Fruit fly (Drosophila melanogaster): ENCODE results near the gene CG6707.

Gene CG6707

dm6 chr3L:9855784-9856426, 42.5 kb downstream of the CG6707 start:
- TF ChIP-seq kah (GFP tag; optimal IDR thresholded peaks at IDR 0.05) = peak; percentile 91
- peak; percentile 74 for TF ChIP-seq Hey (tag; optimal IDR thresholded peaks at IDR 0.05)
- peak; percentile 58 for TF ChIP-seq yki (optimal IDR thresholded peaks at IDR 0.05)
- no peak for TF ChIP-seq nerfin-2 (GFP tag; IDR thresholded peaks at IDR 0.05; ENCODE audit: partially characterized antibody)
- TF ChIP-seq CG18619 (GFP tag; optimal IDR thresholded peaks at IDR 0.05) = peak; percentile 92
- peak; percentile 95 for TF ChIP-seq H2.0 (GFP tag; IDR thresholded peaks at IDR 0.05)
- TF ChIP-seq CG11695 (GFP tag; IDR thresholded peaks at IDR 0.05) = peak; percentile 95
- peak; percentile 81 for TF ChIP-seq hkb (optimal IDR thresholded peaks at IDR 0.05)
- TF ChIP-seq hkb (GFP tag; IDR thresholded peaks at IDR 0.05) = peak; percentile 97
- peak; percentile 79 for TF ChIP-seq CG4617 (GFP tag; optimal IDR thresholded peaks at IDR 0.05; ENCODE audit: borderline replicate concordance)
- peak; percentile 99 for TF ChIP-seq ara (GFP tag; IDR thresholded peaks at IDR 0.05)
- peak; percentile 97 for TF ChIP-seq CG32767 (GFP tag; IDR thresholded peaks at IDR 0.05)
- peak; percentile 92 for TF ChIP-seq CG7357 (GFP tag; IDR thresholded peaks at IDR 0.05)
- peak; percentile 93 for TF ChIP-seq sqz (GFP tag; optimal IDR thresholded peaks at IDR 0.05)
- TF ChIP-seq zf30C (GFP tag; optimal IDR thresholded peaks at IDR 0.05) = no peak
- TF ChIP-seq Side (GFP tag; optimal IDR thresholded peaks at IDR 0.05) = peak; percentile 99
- TF ChIP-seq Bdp1 (GFP tag; optimal IDR thresholded peaks at IDR 0.05) = peak; percentile 92
- TF ChIP-seq ap (GFP tag; IDR thresholded peaks at IDR 0.05) = peak; percentile 96
- peak; percentile 86 for TF ChIP-seq CG8281 (tag; optimal IDR thresholded peaks at IDR 0.05)
- TF ChIP-seq CG13775 (GFP tag; optimal IDR thresholded peaks at IDR 0.05) = peak; percentile 95
- TF ChIP-seq sob (GFP tag; IDR thresholded peaks at IDR 0.05) = peak; percentile 96
- TF ChIP-seq crp (GFP tag; optimal IDR thresholded peaks at IDR 0.05) = peak; percentile 12 to 67
- peak; percentile 90 for TF ChIP-seq Oaz (GFP tag; IDR thresholded peaks at IDR 0.05)
- peak; percentile 97 for TF ChIP-seq gcm (GFP tag; optimal IDR thresholded peaks at IDR 0.05)
- peak; percentile 94 for TF ChIP-seq CG32532 (GFP tag; IDR thresholded peaks at IDR 0.05)
- TF ChIP-seq sens-2 (GFP tag; IDR thresholded peaks at IDR 0.05) = peak; percentile 98
- TF ChIP-seq p53 (GFP tag; optimal IDR thresholded peaks at IDR 0.05) = peak; percentile 96
- peak; percentile 97 for TF ChIP-seq CG8944 (GFP tag; optimal IDR thresholded peaks at IDR 0.05)
- peak; percentile 90 for TF ChIP-seq CG17385 (GFP tag; optimal IDR thresholded peaks at IDR 0.05)
- TF ChIP-seq CG18011 (GFP tag; optimal IDR thresholded peaks at IDR 0.05) = peak; percentile 65
- peak; percentile 96 for TF ChIP-seq Xbp1 (GFP tag; optimal IDR thresholded peaks at IDR 0.05)
- peak; percentile 97 for TF ChIP-seq HHEX (GFP tag; optimal IDR thresholded peaks at IDR 0.05)
- TF ChIP-seq CG30431 (GFP tag; optimal IDR thresholded peaks at IDR 0.05) = peak; percentile 97
- peak; percentile 95 for TF ChIP-seq ac (GFP tag; optimal IDR thresholded peaks at IDR 0.05)
- no peak for TF ChIP-seq Tbp (GFP tag; optimal IDR thresholded peaks at IDR 0.05)
- TF ChIP-seq CG17612 (GFP tag; IDR thresholded peaks at IDR 0.05) = peak; percentile 92
- TF ChIP-seq disco-r (GFP tag; optimal IDR thresholded peaks at IDR 0.05) = peak; percentile 94
- TF ChIP-seq danr (GFP tag; IDR thresholded peaks at IDR 0.05) = peak; percentile 94
- TF ChIP-seq eve (GFP tag; optimal IDR thresholded peaks at IDR 0.05) = peak; percentile 97 to 98
- TF ChIP-seq D (optimal IDR thresholded peaks at IDR 0.05) = no peak
- TF ChIP-seq D (GFP tag; optimal IDR thresholded peaks at IDR 0.05) = peak; percentile 99
- peak; percentile 98 for TF ChIP-seq gem (tag; optimal IDR thresholded peaks at IDR 0.05)
- peak; percentile 78 for TF ChIP-seq CG34376 (GFP tag; optimal IDR thresholded peaks at IDR 0.05)
- TF ChIP-seq Mad (GFP tag; optimal IDR thresholded peaks at IDR 0.05) = peak; percentile 97
- peak; percentile 98 for TF ChIP-seq Sox100B (GFP tag; optimal IDR thresholded peaks at IDR 0.05)
- TF ChIP-seq pzg (GFP tag; optimal IDR thresholded peaks at IDR 0.05) = no peak
- peak; percentile 99 for TF ChIP-seq zen (tag; optimal IDR thresholded peaks at IDR 0.05)
- no peak for TF ChIP-seq vnd (GFP tag; IDR thresholded peaks at IDR 0.05; ENCODE audit: partially characterized antibody)
- peak; percentile 89 for TF ChIP-seq ssp (GFP tag; IDR thresholded peaks at IDR 0.05)
- TF ChIP-seq Mrtf (GFP tag; IDR thresholded peaks at IDR 0.05) = peak; percentile 96
- peak; percentile 96 for TF ChIP-seq Usf (GFP tag; optimal IDR thresholded peaks at IDR 0.05)

All from whole organism, embryonic.